Fruit fly (Drosophila melanogaster) whole organism, adult: ENCODE results near the gene sta.

Experiments
- CG11617 ChIP-seq: fragments of 200-800 bp; sonication (Bioruptor generic); optimal IDR thresholded peaks from 2 replicates; lab custom pipeline; 2017; ENCODE audit warnings: mild to moderate bottlenecking, missing biosample characterization, missing genetic modification reagents, missing genetic modification characterization
- CG12768 ChIP-seq: fragments of 200-800 bp; sonication (Bioruptor generic); optimal IDR thresholded peaks from 2 replicates; lab custom pipeline; 2017; ENCODE audit warnings: missing biosample characterization, missing genetic modification characterization, mild to moderate bottlenecking, moderate library complexity, missing genetic modification reagents
- CG14711 ChIP-seq: fragments of 200-800 bp; sonication (Bioruptor generic); optimal IDR thresholded peaks from 2 replicates; lab custom pipeline; 2018; ENCODE audit warnings: missing biosample characterization, mild to moderate bottlenecking, missing genetic modification characterization, moderate library complexity
- CG1620 ChIP-seq: fragments of 200-800 bp; sonication (Bioruptor generic); optimal IDR thresholded peaks from 2 replicates; lab custom pipeline; 2016; ENCODE audit warnings: missing biosample characterization, missing genetic modification characterization
- CG33017 ChIP-seq: fragments of 200-800 bp; sonication (Bioruptor generic); optimal IDR thresholded peaks from 2 replicates; lab custom pipeline; 2018; ENCODE audit warnings: missing biosample characterization, mild to moderate bottlenecking, missing genetic modification characterization, moderate library complexity
- CG5204 ChIP-seq: fragments of 200-800 bp; sonication (Bioruptor generic); optimal IDR thresholded peaks from 2 replicates; lab custom pipeline; 2016; ENCODE audit warnings: missing biosample characterization, missing genetic modification characterization
- CG7045 ChIP-seq: fragments of 200-800 bp; sonication (Bioruptor generic); optimal IDR thresholded peaks from 2 replicates; lab custom pipeline; 2017; ENCODE audit warnings: missing biosample characterization, mild to moderate bottlenecking, missing genetic modification characterization
- CG7101 ChIP-seq: fragments of 200-800 bp; sonication (Bioruptor generic); optimal IDR thresholded peaks from 2 replicates; lab custom pipeline; 2018; ENCODE audit warnings: missing biosample characterization, mild to moderate bottlenecking, missing genetic modification characterization, moderate library complexity
- Clk ChIP-seq: fragments of 200-800 bp; sonication (Bioruptor generic); optimal IDR thresholded peaks from 2 replicates; lab custom pipeline; 2017; ENCODE audit warnings: missing biosample characterization, missing genetic modification characterization
- Crg-1 ChIP-seq: fragments of 200-800 bp; sonication (Bioruptor generic); optimal IDR thresholded peaks from 2 replicates; lab custom pipeline; 2016; ENCODE audit warnings: missing biosample characterization, missing genetic modification characterization
- Hr96 ChIP-seq: fragments of 200-800 bp; sonication (Bioruptor generic); optimal IDR thresholded peaks from 2 replicates; lab custom pipeline; 2016; ENCODE audit warnings: missing biosample characterization, missing genetic modification characterization
- Mnt ChIP-seq: fragments of 200-800 bp; sonication (Bioruptor generic); optimal IDR thresholded peaks from 2 replicates; lab custom pipeline; 2016; ENCODE audit warnings: missing biosample characterization, mild to moderate bottlenecking, missing genetic modification characterization
- bab1 ChIP-seq: fragments of 200-800 bp; sonication (Bioruptor generic); optimal IDR thresholded peaks from 3 replicates; lab custom pipeline; 2019; ENCODE audit warnings: missing biosample characterization, mild to moderate bottlenecking, missing genetic modification characterization, moderate library complexity
- cic ChIP-seq: fragments of 200-800 bp; sonication (Bioruptor generic); optimal IDR thresholded peaks from 2 replicates; lab custom pipeline; 2017; ENCODE audit warnings: missing biosample characterization, mild to moderate bottlenecking, missing genetic modification characterization, moderate library complexity
- cnc ChIP-seq, 2 experiments: fragments of >200 bp; optimal IDR thresholded peaks; 2 replicates each; lab custom pipeline; 2017
- kay ChIP-seq: fragments of 200-800 bp; sonication (Bioruptor generic); peaks from one replicate; lab custom pipeline; 2016; ENCODE audit warnings: missing biosample characterization, missing genetic modification characterization, borderline replicate concordance
- ovo ChIP-seq: fragments of 200-800 bp; sonication (Bioruptor generic); optimal IDR thresholded peaks from 2 replicates; lab custom pipeline; 2016; ENCODE audit warnings: missing biosample characterization, missing genetic modification characterization
- pad ChIP-seq: fragments of 200-800 bp; sonication (Bioruptor generic); optimal IDR thresholded peaks from 3 replicates; lab custom pipeline; 2017; ENCODE audit warnings: missing biosample characterization, missing genetic modification characterization, mild to moderate bottlenecking, moderate library complexity, missing genetic modification reagents
- tj ChIP-seq: fragments of 200-800 bp; sonication (Bioruptor generic); optimal IDR thresholded peaks from 3 replicates; lab custom pipeline; 2017; ENCODE audit warnings: missing biosample characterization, mild to moderate bottlenecking, missing genetic modification characterization, moderate library complexity
- toe ChIP-seq: fragments of 200-800 bp; sonication (Bioruptor generic); optimal IDR thresholded peaks from 2 replicates; lab custom pipeline; 2016; ENCODE audit warnings: missing biosample characterization, missing genetic modification characterization

The sta gene

dm6 chrX:1482840-1483518, at the start of gene sta, which contains the start of gene inc:
TSS of gene sta (minus strand) at chrX:1483413.
TSS of gene inc (plus strand) at chrX:1483479.
- no peak for TF ChIP-seq kay (GFP tag; lab: Kevin White, UChicago)
- TF ChIP-seq ovo: peak; percentile 61
- no peak for TF ChIP-seq cnc (optimal IDR thresholded peaks at IDR 0.05; lab: Kevin White, UChicago)
- peak; percentile 72 for TF ChIP-seq CG33017 (tag; lab: Kevin White, UChicago)
- peak; percentile 77 for TF ChIP-seq Hr96 (GFP tag; lab: Kevin White, UChicago)
- TF ChIP-seq CG1620 (GFP tag; lab: Kevin White, UChicago): peak; percentile 75
- peak; percentile 92 for TF ChIP-seq bab1 (GFP tag; lab: Kevin White, UChicago)
- TF ChIP-seq Mnt: peak; percentile 95
- peak; percentile 70 for TF ChIP-seq CG14711 (tag; lab: Kevin White, UChicago)
- no peak for TF ChIP-seq CG5204
- TF ChIP-seq pad (GFP tag; lab: Kevin White, UChicago): peak; percentile 76
- TF ChIP-seq CG12768: no peak
- peak; percentile 24 for TF ChIP-seq cic (GFP tag; lab: Kevin White, UChicago)
- TF ChIP-seq CG7045 (GFP tag; lab: Kevin White, UChicago): peak; percentile 3
- peak; percentile 89 for TF ChIP-seq CG7101 (tag; lab: Kevin White, UChicago)
- TF ChIP-seq Crg-1 (GFP tag; lab: Kevin White, UChicago): peak; percentile 71
- TF ChIP-seq Clk (GFP tag; lab: Kevin White, UChicago): peak; percentile 5
- peak; percentile 62 for TF ChIP-seq tj (GFP tag; lab: Kevin White, UChicago)
- no peak for TF ChIP-seq toe (GFP tag; lab: Kevin White, UChicago)
- peak; percentile 75 for TF ChIP-seq CG11617 (GFP tag; lab: Kevin White, UChicago)

DNA sequence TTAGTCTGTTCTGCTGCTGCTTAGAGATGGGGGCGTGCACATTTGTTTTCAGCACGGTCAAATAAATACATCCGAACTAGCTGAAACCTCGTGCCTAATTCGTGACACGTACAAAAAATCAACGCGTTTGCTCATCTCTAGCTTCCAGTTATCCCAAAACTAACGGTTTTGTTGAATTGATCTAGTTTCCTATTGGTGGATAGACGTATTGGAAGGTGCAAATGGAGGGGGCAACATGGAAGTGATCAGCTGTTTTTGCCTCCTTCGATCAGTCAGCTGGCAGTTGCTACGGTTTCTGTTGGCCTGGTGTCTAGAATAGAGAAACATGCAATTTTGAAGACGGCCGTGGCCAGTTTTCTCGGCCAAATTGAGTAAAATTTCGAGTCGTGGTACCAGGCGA, 34.4 kb upstream of the sta start:
- TF ChIP-seq cnc (optimal IDR thresholded peaks at IDR 0.05; lab: Kevin White, UChicago): no peak
- no peak for TF ChIP-seq CG14711 (tag; lab: Kevin White, UChicago)
- TF ChIP-seq kay (GFP tag; lab: Kevin White, UChicago): no peak
- no peak for TF ChIP-seq Clk (GFP tag; lab: Kevin White, UChicago)
- peak; percentile 11 for TF ChIP-seq Hr96 (GFP tag; lab: Kevin White, UChicago)
- peak; percentile 99 for TF ChIP-seq ovo
- TF ChIP-seq Mnt: no peak
- TF ChIP-seq CG7045 (GFP tag; lab: Kevin White, UChicago): no peak
- TF ChIP-seq CG33017 (tag; lab: Kevin White, UChicago): no peak
- peak; percentile 9 for TF ChIP-seq CG11617 (GFP tag; lab: Kevin White, UChicago)
- peak; percentile 12 for TF ChIP-seq CG1620 (GFP tag; lab: Kevin White, UChicago)
- TF ChIP-seq toe (GFP tag; lab: Kevin White, UChicago): no peak
- no peak for TF ChIP-seq tj (GFP tag; lab: Kevin White, UChicago)
- TF ChIP-seq pad (GFP tag; lab: Kevin White, UChicago): peak; percentile 99
- TF ChIP-seq CG7101 (tag; lab: Kevin White, UChicago): no peak
- TF ChIP-seq Crg-1 (GFP tag; lab: Kevin White, UChicago): no peak
- peak; percentile 61 for TF ChIP-seq bab1 (GFP tag; lab: Kevin White, UChicago)
- TF ChIP-seq CG5204: no peak
- TF ChIP-seq cic (GFP tag; lab: Kevin White, UChicago): no peak
- TF ChIP-seq CG12768: no peak

DNA sequence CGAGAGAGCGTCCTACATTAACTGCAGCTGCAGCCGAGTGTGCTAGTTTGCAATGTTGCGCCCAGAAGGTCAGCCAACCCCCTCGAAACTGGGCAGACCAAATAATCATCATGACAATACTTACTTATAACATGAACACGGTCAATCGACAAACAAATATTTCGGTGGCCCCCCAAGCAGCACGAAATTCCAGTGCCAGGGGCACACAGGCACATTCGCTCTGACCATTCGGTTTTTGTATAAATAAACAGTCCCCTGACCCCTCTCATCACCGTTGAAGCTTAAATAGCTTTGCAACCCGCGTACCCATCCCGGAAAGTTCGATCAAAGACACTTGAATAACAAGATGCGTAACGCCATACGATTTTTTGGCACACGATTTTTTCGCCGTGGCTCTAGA, 30.7 kb upstream of the sta start:
- no peak for TF ChIP-seq cic (GFP tag; lab: Kevin White, UChicago)
- TF ChIP-seq cnc (optimal IDR thresholded peaks at IDR 0.05; lab: Kevin White, UChicago): no peak
- TF ChIP-seq Clk (GFP tag; lab: Kevin White, UChicago): no peak
- no peak for TF ChIP-seq CG7045 (GFP tag; lab: Kevin White, UChicago)
- no peak for TF ChIP-seq CG33017 (tag; lab: Kevin White, UChicago)
- TF ChIP-seq CG14711 (tag; lab: Kevin White, UChicago): no peak
- no peak for TF ChIP-seq CG5204
- TF ChIP-seq toe (GFP tag; lab: Kevin White, UChicago): no peak
- TF ChIP-seq CG12768: no peak
- TF ChIP-seq pad (GFP tag; lab: Kevin White, UChicago): no peak
- no peak for TF ChIP-seq CG7101 (tag; lab: Kevin White, UChicago)
- no peak for TF ChIP-seq ovo

DNA sequence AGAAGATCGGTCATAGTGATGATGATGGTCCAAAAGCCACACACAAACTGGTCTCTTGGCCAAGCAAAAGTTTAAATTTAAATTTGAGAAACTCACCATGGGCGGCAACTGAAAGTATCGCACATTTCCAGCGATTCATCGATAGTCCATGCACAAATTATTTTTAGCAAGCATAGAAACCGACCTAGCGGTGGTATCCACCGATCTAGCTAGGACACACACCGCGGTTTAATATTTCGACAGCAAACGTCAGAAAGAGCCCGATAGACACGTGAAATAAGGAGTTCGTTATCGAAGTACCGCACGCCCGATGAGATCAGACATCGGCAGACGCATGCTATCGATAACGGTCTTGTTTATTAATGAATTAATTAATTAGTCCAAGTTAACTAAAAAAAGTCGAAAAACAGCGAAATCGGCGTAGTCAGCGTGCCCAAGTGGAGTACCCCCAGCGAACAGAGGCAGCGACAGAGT, 29.6 kb upstream of the sta start, which contains the start of gene CG14795:
TSS of gene CG14795 (minus strand) at position 51 of the 474 bp plus-strand sequence.
- TF ChIP-seq cnc (optimal IDR thresholded peaks at IDR 0.05; lab: Kevin White, UChicago) (no peak), CG7101 (tag; lab: Kevin White, UChicago) (peak; percentile 44), kay (GFP tag; lab: Kevin White, UChicago) (no peak), CG7045 (GFP tag; lab: Kevin White, UChicago) (no peak), Mnt (peak; percentile 82), CG1620 (GFP tag; lab: Kevin White, UChicago) (peak; percentile 0), CG5204 (no peak), ovo (peak; percentile 7), pad (GFP tag; lab: Kevin White, UChicago) (peak; percentile 23), CG14711 (tag; lab: Kevin White, UChicago) (peak; percentile 15), Clk (GFP tag; lab: Kevin White, UChicago) (no peak), CG11617 (GFP tag; lab: Kevin White, UChicago) (no peak), toe (GFP tag; lab: Kevin White, UChicago) (no peak), cic (GFP tag; lab: Kevin White, UChicago) (peak; percentile 5), tj (GFP tag; lab: Kevin White, UChicago) (no peak), Hr96 (GFP tag; lab: Kevin White, UChicago) (no peak), CG33017 (tag; lab: Kevin White, UChicago) (no peak), bab1 (GFP tag; lab: Kevin White, UChicago) (peak; percentile 83), Crg-1 (GFP tag; lab: Kevin White, UChicago) (no peak), CG12768 (no peak)
